Fruit fly (Drosophila melanogaster) whole organism, prepupa: Measurements from ENCODE around the gene Arp1.

Experiments used
- CG10669 ChIP-seq: fragments of 200-800 bp; sonication (Bioruptor generic); optimal IDR thresholded peaks from 3 replicates; lab custom pipeline; 2018; ENCODE audit warnings: missing biosample characterization, mild to moderate bottlenecking, missing genetic modification characterization, moderate library complexity
- CG11294 ChIP-seq: fragments of 200-800 bp; sonication (Bioruptor generic); IDR thresholded peaks from 2 replicates; pipeline ENCODE4 v1.3.6; 2022; ENCODE audit warnings: missing biosample characterization, missing genetic modification characterization
- CG11762 ChIP-seq: fragments of 200-800 bp; sonication (Bioruptor generic); optimal IDR thresholded peaks from 3 replicates; lab custom pipeline; 2016; ENCODE audit warnings: missing biosample characterization, missing genetic modification characterization; ENCODE audit not compliant: insufficient read depth
- CG1621 ChIP-seq: fragments of 200-800 bp; sonication (Bioruptor generic); optimal IDR thresholded peaks from 3 replicates; lab custom pipeline; 2018; ENCODE audit warnings: missing biosample characterization, mild to moderate bottlenecking, missing genetic modification characterization
- CG31627 ChIP-seq: fragments of 200-800 bp; sonication (Bioruptor generic); optimal IDR thresholded peaks from 3 replicates; lab custom pipeline; 2016; ENCODE audit warnings: missing biosample characterization, missing genetic modification characterization
- CG4318 ChIP-seq: fragments of 200-800 bp; sonication (Bioruptor generic); optimal IDR thresholded peaks from 3 replicates; lab custom pipeline; 2017; ENCODE audit warnings: missing biosample characterization, mild to moderate bottlenecking, missing genetic modification characterization
- CG6163 ChIP-seq: fragments of 200-800 bp; sonication (Bioruptor generic); IDR thresholded peaks from 3 replicates; pipeline ENCODE4 v1.3.6; 2022; ENCODE audit warnings: missing biosample characterization, missing genetic modification characterization
- CG6276 ChIP-seq: fragments of 200-800 bp; sonication (Bioruptor generic); optimal IDR thresholded peaks from 2 replicates; lab custom pipeline; 2017; ENCODE audit warnings: missing biosample characterization, mild to moderate bottlenecking, missing genetic modification characterization
- CG6792 ChIP-seq: fragments of 200-800 bp; sonication (Bioruptor generic); optimal IDR thresholded peaks from 3 replicates; lab custom pipeline; 2016; ENCODE audit warnings: missing biosample characterization, missing genetic modification characterization
- CG6808 ChIP-seq: fragments of 200-800 bp; sonication (Bioruptor generic); optimal IDR thresholded peaks from 3 replicates; lab custom pipeline; 2017; ENCODE audit warnings: missing biosample characterization, missing genetic modification characterization, mild to moderate bottlenecking, moderate library complexity, missing genetic modification reagents
- CG8119 ChIP-seq: fragments of 200-800 bp; sonication (Bioruptor generic); IDR thresholded peaks from 3 replicates; pipeline ENCODE4 v1.3.6; 2022; ENCODE audit warnings: missing biosample characterization, missing genetic modification characterization
- CG8632 ChIP-seq: fragments of 200-800 bp; sonication (Bioruptor generic); optimal IDR thresholded peaks from 3 replicates; lab custom pipeline; 2016; ENCODE audit warnings: missing biosample characterization, missing genetic modification characterization
- CG9139 ChIP-seq: fragments of 200-800 bp; sonication (Bioruptor generic); optimal IDR thresholded peaks from 3 replicates; lab custom pipeline; 2017; ENCODE audit warnings: missing biosample characterization, mild to moderate bottlenecking, missing genetic modification characterization
- Eip78C ChIP-seq: fragments of 200-800 bp; sonication (Bioruptor generic); peaks from one replicate; lab custom pipeline; 2016; ENCODE audit warnings: missing biosample characterization, missing genetic modification characterization
- Eip93F ChIP-seq: fragments of 200-800 bp; sonication (Bioruptor generic); optimal IDR thresholded peaks from 2 replicates; lab custom pipeline; 2016; ENCODE audit warnings: missing biosample characterization, mild to moderate bottlenecking, missing genetic modification characterization
- Ets96B ChIP-seq: fragments of 200-800 bp; optimal IDR thresholded peaks from 2 replicates; lab custom pipeline; 2019; ENCODE audit warnings: missing biosample characterization, mild to moderate bottlenecking, missing genetic modification characterization, moderate library complexity
- Gug ChIP-seq: fragments of 200-800 bp; sonication (Bioruptor generic); IDR thresholded peaks from 2 replicates; pipeline ENCODE4 v1.3.6; 2022; ENCODE audit warnings: missing biosample characterization, missing genetic modification characterization
- Met ChIP-seq: fragments of 200-800 bp; sonication (Bioruptor generic); optimal IDR thresholded peaks from 3 replicates; lab custom pipeline; 2016; ENCODE audit warnings: missing biosample characterization, missing genetic modification characterization
- OdsH ChIP-seq: fragments of 200-800 bp; sonication (Bioruptor generic); optimal IDR thresholded peaks from 3 replicates; lab custom pipeline; 2016; ENCODE audit warnings: missing biosample characterization, missing genetic modification characterization
- dac ChIP-seq: fragments of 200-800 bp; sonication (Bioruptor generic); optimal IDR thresholded peaks from 2 replicates; lab custom pipeline; 2017; ENCODE audit warnings: missing biosample characterization, mild to moderate bottlenecking, missing genetic modification characterization
- dsx ChIP-seq: fragments of 200-800 bp; optimal IDR thresholded peaks from 3 replicates; lab custom pipeline; 2019; ENCODE audit warnings: missing biosample characterization, mild to moderate bottlenecking, missing genetic modification characterization, moderate library complexity; ENCODE audit not compliant: poor library complexity, severe bottlenecking
- eg ChIP-seq: fragments of 200-800 bp; sonication (Bioruptor generic); IDR thresholded peaks from 3 replicates; pipeline ENCODE4 v1.3.6; 2022; ENCODE audit warnings: missing biosample characterization, missing genetic modification characterization
- fd59A ChIP-seq: fragments of 200-800 bp; sonication (Bioruptor generic); optimal IDR thresholded peaks from 2 replicates; lab custom pipeline; 2017; ENCODE audit warnings: missing biosample characterization, mild to moderate bottlenecking, missing genetic modification characterization, missing genetic modification reagents
- fkh ChIP-seq: fragments of 200-800 bp; sonication (Bioruptor generic); optimal IDR thresholded peaks from 3 replicates; lab custom pipeline; 2017; ENCODE audit warnings: missing biosample characterization, mild to moderate bottlenecking, missing genetic modification characterization, moderate library complexity
- net ChIP-seq: fragments of 200-800 bp; sonication (Bioruptor generic); optimal IDR thresholded peaks from 3 replicates; lab custom pipeline; 2016; ENCODE audit warnings: missing biosample characterization, missing genetic modification characterization
- ss ChIP-seq, 2 experiments: fragments of 200-800 bp; sonication (Bioruptor generic); optimal IDR thresholded peaks; 2 replicates in 1 of 2; 3 replicates in 1 of 2; lab custom pipeline; 2017 to 2018; ENCODE audit warnings: mild to moderate bottlenecking in 2 of 2, missing biosample characterization in 2 of 2, missing genetic modification characterization in 2 of 2, moderate library complexity in 1 of 2
- svp ChIP-seq: fragments of 200-800 bp; sonication (Bioruptor generic); peaks from one replicate; lab custom pipeline; 2016; ENCODE audit warnings: missing biosample characterization, missing genetic modification characterization
- vri ChIP-seq: fragments of 200-800 bp; sonication (Bioruptor generic); optimal IDR thresholded peaks from 3 replicates; lab custom pipeline; 2016; ENCODE audit warnings: missing biosample characterization, mild to moderate bottlenecking, missing genetic modification characterization

The Arp1 gene

DNA sequence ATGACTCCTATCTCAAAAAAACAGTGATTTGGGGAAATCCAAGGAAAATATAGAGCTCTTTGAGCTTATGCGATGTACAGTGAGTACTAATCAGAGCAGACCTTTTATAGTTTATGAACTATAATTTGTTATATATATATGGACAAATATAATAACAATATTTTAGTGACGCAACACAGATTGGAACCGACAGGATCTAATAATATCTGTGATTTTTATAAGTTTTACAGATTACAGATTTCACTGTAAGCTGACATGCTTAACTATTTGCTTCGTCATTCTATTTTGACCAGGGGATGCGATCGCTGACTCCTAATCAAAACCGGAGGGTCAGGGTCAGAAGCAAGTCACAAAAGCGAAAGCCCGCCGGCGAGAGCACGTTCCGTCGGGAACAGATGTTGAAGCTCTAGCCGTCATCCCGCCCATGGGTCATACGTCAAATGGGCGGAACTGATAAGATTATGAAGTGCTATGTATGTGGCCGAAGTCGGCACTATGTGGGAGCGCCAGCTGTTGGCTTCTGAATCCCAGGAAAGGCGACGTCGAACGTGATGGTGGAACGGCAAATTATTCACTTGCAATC lies 17.4 kb upstream of the Arp1 start, which contains the start of gene Gnmt:
Gnmt (plus strand) TSS at position 568 of the 583 bp plus-strand sequence.
- TF ChIP-seq svp (peak; percentile 98), Eip93F (GFP tag; lab: Kevin White, UChicago) (no peak)

DNA sequence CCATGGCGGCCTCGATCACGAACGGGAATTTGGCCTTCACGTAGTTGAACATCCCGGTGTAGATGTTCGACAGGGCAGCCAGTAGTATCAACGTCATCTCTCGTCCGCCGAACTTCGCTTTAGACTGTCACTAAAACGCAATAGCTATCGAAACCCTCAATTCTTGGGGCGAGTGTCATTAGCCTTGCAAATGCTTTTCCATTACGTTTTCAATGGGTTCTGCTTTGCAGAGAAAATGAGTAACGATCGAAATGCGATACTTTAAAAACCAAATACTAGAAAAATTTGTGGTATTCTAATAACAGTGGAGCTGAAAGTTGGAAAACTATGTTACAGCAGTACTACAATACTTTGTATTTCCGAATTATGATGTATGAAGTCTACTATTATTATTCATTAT lies 15.4 kb upstream of the Arp1 start, which contains the start of gene CG43630:
CG43630 (minus strand) TSS at position 101 of the 400 bp plus-strand sequence.
- TF ChIP-seq fd59A (GFP tag; lab: Kevin White, UChicago): no peak
- no peak for TF ChIP-seq svp

DNA sequence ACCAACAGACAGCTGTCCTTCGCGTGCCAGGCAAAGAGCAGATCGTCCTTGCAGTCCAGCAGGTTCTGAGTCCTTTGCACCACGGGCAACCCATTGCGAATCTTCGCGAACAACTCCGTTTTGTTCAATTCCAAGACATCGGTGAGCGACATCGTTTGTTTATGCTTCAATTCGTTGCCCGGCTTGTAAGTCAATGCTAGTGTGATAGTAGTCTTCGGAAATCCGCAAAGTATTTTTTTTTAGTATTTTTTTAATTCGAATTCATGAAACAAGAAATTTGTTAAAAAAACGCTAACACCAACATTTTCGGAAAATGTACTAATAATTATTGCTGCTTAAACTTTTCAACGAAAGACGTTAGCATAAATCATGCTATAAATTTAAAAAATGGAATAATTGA lies 12.7 kb upstream of the Arp1 start, which contains the start of gene mbo:
mbo (minus strand) TSS at position 203 of the 400 bp plus-strand sequence.
- TF ChIP-seq CG9139 (GFP tag; lab: Kevin White, UChicago) (no peak), net (no peak), svp (no peak), Met (GFP tag; lab: Kevin White, UChicago) (no peak), vri (no peak), CG6808 (GFP tag; lab: Kevin White, UChicago) (no peak), dsx (GFP tag; lab: Kevin White, UChicago) (no peak), CG11762 (GFP tag; lab: Kevin White, UChicago) (no peak), ss (GFP tag; optimal IDR thresholded peaks at IDR 0.05; lab: Kevin White, UChicago) (no peak), OdsH (no peak), dac (no peak), CG10669 (GFP tag; lab: Kevin White, UChicago) (no peak), CG6792 (GFP tag; lab: Kevin White, UChicago) (no peak), Gug (GFP tag; lab: Robert Waterston, UW) (no peak), eg (GFP tag; lab: Robert Waterston, UW) (no peak), fd59A (GFP tag; lab: Kevin White, UChicago) (no peak), CG6163 (GFP tag; lab: Robert Waterston, UW) (no peak), CG6276 (GFP tag; lab: Kevin White, UChicago) (no peak), Ets96B (tag; lab: Kevin White, UChicago) (no peak), CG11294 (GFP tag; lab: Robert Waterston, UW) (no peak)

DNA sequence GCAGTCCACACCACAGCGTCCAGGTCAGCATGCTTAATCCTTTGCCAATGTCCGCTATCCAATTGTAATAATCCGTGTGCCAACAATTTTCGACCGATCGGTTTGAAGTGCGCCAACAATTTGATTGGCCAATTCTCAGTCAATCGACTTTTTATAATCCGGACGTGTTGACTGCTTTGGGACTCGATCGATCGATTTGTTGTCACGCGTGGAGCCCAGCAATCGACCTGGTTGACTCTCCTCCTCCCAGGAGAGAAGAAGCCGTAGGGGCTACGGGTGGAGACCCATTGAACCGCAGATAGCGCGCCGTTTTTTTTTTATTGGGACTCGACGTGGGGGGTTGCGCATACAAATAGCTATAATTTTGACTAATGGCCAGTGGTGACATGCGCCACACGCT lies 10.3 kb upstream of the Arp1 start, which contains the start of gene Cyp313a4:
Cyp313a4 (minus strand) TSS at position 101 of the 400 bp plus-strand sequence.
- TF ChIP-seq svp (peak; percentile 79), CG4318 (GFP tag; lab: Kevin White, UChicago) (no peak)

DNA sequence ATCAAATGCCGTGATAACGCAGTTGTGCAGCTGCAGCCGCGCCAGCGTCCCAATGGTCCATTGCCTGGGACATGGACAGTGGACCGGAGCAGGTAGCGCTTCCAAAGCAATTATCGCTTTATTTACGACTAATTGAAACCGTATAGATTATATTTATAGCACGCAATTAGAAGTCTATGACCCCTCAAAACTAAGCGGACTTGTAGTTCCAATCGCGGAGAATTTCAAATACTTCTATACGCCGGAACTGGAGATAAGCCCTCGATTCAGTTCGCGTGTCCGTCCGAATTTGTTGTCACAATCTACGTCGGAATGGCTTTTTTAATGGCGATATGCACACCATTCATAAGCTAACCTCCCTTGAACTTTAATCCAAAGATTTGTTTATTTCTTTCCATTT lies 6.3 kb upstream of the Arp1 start:
- TF ChIP-seq CG8119 (GFP tag; lab: Robert Waterston, UW) (no peak), fkh (no peak), CG31627 (GFP tag; lab: Kevin White, UChicago) (no peak), CG8632 (GFP tag; lab: Kevin White, UChicago) (no peak)

DNA sequence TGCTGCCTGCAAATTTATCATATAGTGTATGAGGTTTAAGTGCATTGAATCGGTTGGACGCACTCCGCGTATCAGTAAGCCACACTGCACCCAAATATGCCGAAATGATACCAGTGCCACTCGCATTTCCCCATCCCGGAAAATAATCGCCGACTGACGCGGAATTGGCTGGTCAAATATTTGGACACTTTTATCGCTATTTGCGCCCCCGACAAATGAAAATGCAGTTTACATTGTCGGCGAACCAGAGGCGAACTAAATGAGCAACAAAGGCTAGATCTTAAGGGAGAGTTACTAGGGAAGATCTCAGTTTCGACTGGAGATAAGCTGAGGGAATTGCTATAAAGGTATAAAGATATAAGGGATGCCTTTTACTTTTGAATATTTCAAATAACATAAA lies 3.4 kb upstream of the Arp1 start:
- TF ChIP-seq Eip78C (GFP tag; lab: Kevin White, UChicago) (peak; percentile 20), CG1621 (tag; lab: Kevin White, UChicago) (no peak)
